Fruit fly (Drosophila melanogaster) whole organism, wandering third instar larva: ENCODE measurements around the gene MED24.

Experiments used
- Abd-B ChIP-seq: fragments of >200 bp; optimal IDR thresholded peaks from 2 replicates; lab custom pipeline; 2017; ENCODE audit warnings: missing biosample characterization, missing genetic modification characterization
- CG9705 ChIP-seq: fragments of 200-800 bp; sonication (Bioruptor generic); optimal IDR thresholded peaks from 2 replicates; lab custom pipeline; 2018; ENCODE audit warnings: missing biosample characterization, mild to moderate bottlenecking, missing genetic modification characterization
- N ChIP-seq: fragments of >200 bp; optimal IDR thresholded peaks from 2 replicates; lab custom pipeline; 2018; ENCODE audit warnings: missing biosample characterization, missing external identifiers, missing genetic modification characterization
- Vsx2 ChIP-seq: fragments of 200-300, 225-300 bp; sonication (Bioruptor generic); optimal IDR thresholded peaks from 2 replicates; lab custom pipeline; 2018; ENCODE audit warnings: missing biosample characterization, missing genetic modification characterization; ENCODE audit not compliant: partially characterized antibody

dm6 chr3L:8191042-8191613 is at the start of gene MED24:
- TF ChIP-seq CG9705 (no peak), Abd-B (GFP tag; lab: Kevin White, UChicago) (no peak), N (no peak), Vsx2 (GFP tag; lab: Kevin White, UChicago) (no peak)
